Worm (Caenorhabditis elegans): Measurements from ENCODE around the gene fipr-9.

fipr-9 gene

DNA sequence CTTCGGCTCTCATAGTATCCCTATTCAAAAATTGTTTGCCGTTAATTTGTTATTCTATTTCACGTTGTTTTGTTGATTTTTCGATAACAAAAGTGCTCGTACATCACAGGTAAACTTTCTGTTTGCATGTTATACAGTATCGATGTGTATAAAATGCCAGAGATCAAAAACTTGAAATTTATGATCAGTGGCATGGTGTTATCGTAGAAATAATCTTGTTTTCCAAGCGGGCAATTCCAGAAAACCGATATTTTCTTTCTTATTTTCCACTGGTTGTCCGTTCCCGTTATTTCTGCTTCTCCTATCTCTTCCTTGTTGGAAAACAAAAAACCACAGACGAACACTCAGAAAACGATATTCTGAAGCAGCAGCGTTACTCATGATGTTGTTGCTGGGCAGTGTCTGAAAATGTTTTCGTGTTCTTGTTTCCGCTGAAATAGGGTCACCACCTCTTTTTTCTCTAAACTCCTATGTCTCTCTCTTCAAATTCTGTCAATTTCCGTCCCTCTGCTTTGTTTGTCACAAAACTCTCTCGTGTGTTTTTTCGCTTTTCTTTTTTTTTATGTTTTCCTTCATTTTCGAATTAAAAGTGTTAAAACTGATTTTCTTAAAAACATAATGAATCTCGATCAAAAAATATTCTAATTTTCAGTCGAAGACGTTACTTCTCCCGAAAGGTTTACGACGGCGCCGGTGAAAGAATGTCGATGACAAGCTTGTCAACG is 27.0 kb downstream of the fipr-9 start, which contains the start of gene akt-1:
TSS of gene akt-1 (plus strand) at position 651 of the 725 bp plus-strand sequence.
- TF ChIP-seq ama-1 (optimal IDR thresholded peaks at IDR 0.05) (peak; percentile 2), nhr-20 (tag; optimal IDR thresholded peaks at IDR 0.05) (no peak), unc-86 (tag; optimal IDR thresholded peaks at IDR 0.05) (no peak), nhr-90 (tag; optimal IDR thresholded peaks at IDR 0.05; ENCODE audit: poor library complexity) (no peak), efl-1 (optimal IDR thresholded peaks at IDR 0.05) (no peak), efl-1 (GFP tag; optimal IDR thresholded peaks at IDR 0.05 in 1 of 2) (peak in 1 of 2 experiments; percentile 49), vab-15 (tag; optimal IDR thresholded peaks at IDR 0.05) (no peak), aha-1 (tag; optimal IDR thresholded peaks at IDR 0.05) (no peak), unc-62 (GFP tag; optimal IDR thresholded peaks at IDR 0.05) (no peak), fkh-10 (GFP tag; optimal IDR thresholded peaks at IDR 0.05) (no peak), skn-1 (tag; optimal IDR thresholded peaks at IDR 0.05) (no peak), ceh-88 (GFP tag; IDR thresholded peaks at IDR 0.05) (no peak), rnt-1 (tag; optimal IDR thresholded peaks at IDR 0.05) (no peak), dsc-1 (tag; optimal IDR thresholded peaks at IDR 0.05) (no peak), fkh-4 (tag; optimal IDR thresholded peaks at IDR 0.05; ENCODE audit: borderline replicate concordance) (no peak)

ce11 chrV:10249515-10249914 is 28.1 kb downstream of the fipr-9 start:
- TF ChIP-seq lir-3 (tag; optimal IDR thresholded peaks at IDR 0.05; ENCODE audit: poor library complexity) (no peak), mab-9 (GFP tag; IDR thresholded peaks at IDR 0.05) (no peak), nhr-47 (tag; optimal IDR thresholded peaks at IDR 0.05) (no peak), ceh-8 (GFP tag; optimal IDR thresholded peaks at IDR 0.05) (no peak), snpc-4 (tag; optimal IDR thresholded peaks at IDR 0.05) (no peak), ceh-82 (tag; optimal IDR thresholded peaks at IDR 0.05) (no peak), sox-4 (tag; optimal IDR thresholded peaks at IDR 0.05) (no peak), jun-1 (tag; optimal IDR thresholded peaks at IDR 0.05) (no peak), ets-5 (GFP tag; IDR thresholded peaks at IDR 0.05) (no peak), zip-4 (GFP tag; optimal IDR thresholded peaks at IDR 0.05) (no peak), skn-1 (tag; optimal IDR thresholded peaks at IDR 0.05) (no peak), C04F5.9 (tag; optimal IDR thresholded peaks at IDR 0.05) (no peak), fkh-10 (GFP tag; optimal IDR thresholded peaks at IDR 0.05) (no peak), xbp-1 (tag; optimal IDR thresholded peaks at IDR 0.05) (no peak), swsn-7 (tag; optimal IDR thresholded peaks at IDR 0.05) (no peak), hlh-4 (tag; optimal IDR thresholded peaks at IDR 0.05) (no peak)

DNA sequence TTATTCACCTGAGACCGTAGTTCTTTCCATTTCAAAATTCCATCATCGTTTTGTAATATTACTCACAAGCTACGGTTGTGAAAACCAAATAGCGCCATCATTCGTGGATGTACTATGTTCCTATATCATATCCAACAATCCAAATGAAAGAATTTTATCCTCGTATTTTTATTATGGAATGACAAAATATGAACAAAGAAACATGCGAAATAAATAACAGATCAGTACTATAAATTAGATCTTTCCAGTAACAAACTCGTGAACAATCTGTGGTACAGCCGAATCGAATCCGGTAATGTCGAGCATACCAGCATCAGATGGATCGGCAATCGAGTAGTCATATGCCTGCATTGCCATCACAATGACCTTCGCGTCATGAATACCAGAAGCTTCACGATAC is 31.2 kb downstream of the fipr-9 start:
- TF ChIP-seq C34B4.2 (tag; optimal IDR thresholded peaks at IDR 0.05) (no peak), mdl-1 (tag; optimal IDR thresholded peaks at IDR 0.05) (no peak), ceh-88 (GFP tag; IDR thresholded peaks at IDR 0.05) (no peak), elt-2 (tag; optimal IDR thresholded peaks at IDR 0.05) (no peak), jun-1 (tag; optimal IDR thresholded peaks at IDR 0.05) (no peak), pqm-1 (tag; optimal IDR thresholded peaks at IDR 0.05) (no peak), nhr-11 (tag; optimal IDR thresholded peaks at IDR 0.05) (no peak), lin-35 (GFP tag; optimal IDR thresholded peaks at IDR 0.05) (no peak), nhr-19 (GFP tag; conservative IDR thresholded peaks at IDR 0.05) (no peak), vab-15 (tag; optimal IDR thresholded peaks at IDR 0.05) (no peak), nhr-77 (tag; optimal IDR thresholded peaks at IDR 0.05) (no peak), nhr-20 (tag; optimal IDR thresholded peaks at IDR 0.05) (no peak)

DNA sequence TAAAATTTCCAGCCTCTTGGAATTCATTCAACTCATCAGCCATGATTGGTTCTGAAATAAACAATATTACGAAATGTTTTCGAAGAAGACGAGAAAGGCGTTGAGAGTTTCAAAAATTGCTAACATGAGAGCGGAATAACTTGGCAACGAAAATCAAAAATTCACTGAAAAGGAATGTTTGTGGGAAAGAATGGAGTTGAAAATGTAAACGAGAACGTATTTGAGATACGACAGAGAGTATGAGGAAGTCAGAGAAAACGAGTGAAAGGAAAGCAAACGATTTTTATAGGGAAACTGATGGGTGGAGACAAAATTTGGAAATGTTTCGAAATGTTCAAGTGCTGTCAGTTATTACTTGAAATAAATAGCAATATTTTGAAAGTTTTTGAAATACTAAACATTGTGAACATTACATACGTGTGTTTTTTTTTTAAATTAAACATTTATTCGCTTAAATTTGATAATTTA is 33.6 kb downstream of the fipr-9 start, which contains the start of gene rop-1:
TSS of gene rop-1 (minus strand) at position 51 of the 468 bp plus-strand sequence.
- peak in 1 of 2 experiments; percentile 52 for TF ChIP-seq lsy-2 (tag; optimal IDR thresholded peaks at IDR 0.05)
- no peak for TF ChIP-seq hpl-2 (GFP tag; optimal IDR thresholded peaks at IDR 0.05)
- TF ChIP-seq blmp-1 (tag; optimal IDR thresholded peaks at IDR 0.05), result peak; percentile 89
- peak; percentile 10 for TF ChIP-seq nhr-20 (tag; optimal IDR thresholded peaks at IDR 0.05)
- no peak for TF ChIP-seq C16A3.4 (tag; optimal IDR thresholded peaks at IDR 0.05)
- TF ChIP-seq zip-4 (GFP tag; optimal IDR thresholded peaks at IDR 0.05), result no peak
- peak; percentile 5 for TF ChIP-seq elt-2 (tag; optimal IDR thresholded peaks at IDR 0.05)
- TF ChIP-seq zag-1 (tag; optimal IDR thresholded peaks at IDR 0.05), result no peak
- no peak for TF ChIP-seq efl-3 (GFP tag; optimal IDR thresholded peaks at IDR 0.05)
- TF ChIP-seq fkh-8 (tag; optimal IDR thresholded peaks at IDR 0.05), result no peak
- TF ChIP-seq lin-14 (GFP tag; optimal IDR thresholded peaks at IDR 0.05), result peak; percentile 35
- no peak for TF ChIP-seq unc-98 (GFP tag; IDR thresholded peaks at IDR 0.05)
- TF ChIP-seq ceh-63 (GFP tag; optimal IDR thresholded peaks at IDR 0.05), result no peak
- TF ChIP-seq lin-15B (tag; optimal IDR thresholded peaks at IDR 0.05), result no peak
- TF ChIP-seq elt-3 (tag; optimal IDR thresholded peaks at IDR 0.05), result no peak

All from whole organism, L1 larva.